Worm (Caenorhabditis elegans): Measurements from ENCODE around the gene unc-25.
A peak's percentile ranks its signal among the peaks of the same experiment; 100 is the strongest.

Gene unc-25

DNA sequence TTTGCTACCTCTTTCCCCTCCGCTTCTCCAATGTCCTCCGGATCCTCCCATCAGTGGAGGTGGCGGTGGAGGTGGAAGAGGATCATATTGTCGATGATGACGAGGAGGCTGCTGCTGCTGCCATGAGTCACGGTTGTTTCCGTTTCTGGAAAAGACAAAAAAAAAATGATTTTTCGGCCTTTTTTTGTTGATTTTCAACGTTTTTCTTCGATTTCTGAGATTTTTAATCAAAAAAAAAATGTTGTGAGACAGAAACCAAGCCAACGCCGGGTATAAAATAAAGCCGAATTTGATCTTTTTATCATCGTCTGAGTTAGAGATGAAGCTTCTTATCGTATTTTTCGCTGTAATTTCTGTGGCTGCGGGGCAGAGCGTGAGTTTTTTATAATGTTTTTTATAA lies 12.9 kb upstream of the unc-25 start, which contains the start of gene Y37D8A.19:
Y37D8A.19 (plus strand) TSS at position 301 of the 400 bp plus-strand sequence.
- TF ChIP-seq xnd-1 (tag; optimal IDR thresholded peaks at IDR 0.05): no peak
- TF ChIP-seq attf-5 (GFP tag; optimal IDR thresholded peaks at IDR 0.05): no peak
- no peak for TF ChIP-seq ceh-91 (GFP tag; IDR thresholded peaks at IDR 0.05)
- no peak for TF ChIP-seq F55B11.4 (tag; optimal IDR thresholded peaks at IDR 0.05; ENCODE audit: borderline replicate concordance, insufficient read depth)
- no peak for TF ChIP-seq rcor-1 (GFP tag; IDR thresholded peaks at IDR 0.05)
- TF ChIP-seq F22D6.2 (tag; optimal IDR thresholded peaks at IDR 0.05): no peak
- TF ChIP-seq him-1 (tag; optimal IDR thresholded peaks at IDR 0.05): no peak
- TF ChIP-seq Y67H2A.10 (GFP tag; conservative IDR thresholded peaks at IDR 0.05): no peak

DNA sequence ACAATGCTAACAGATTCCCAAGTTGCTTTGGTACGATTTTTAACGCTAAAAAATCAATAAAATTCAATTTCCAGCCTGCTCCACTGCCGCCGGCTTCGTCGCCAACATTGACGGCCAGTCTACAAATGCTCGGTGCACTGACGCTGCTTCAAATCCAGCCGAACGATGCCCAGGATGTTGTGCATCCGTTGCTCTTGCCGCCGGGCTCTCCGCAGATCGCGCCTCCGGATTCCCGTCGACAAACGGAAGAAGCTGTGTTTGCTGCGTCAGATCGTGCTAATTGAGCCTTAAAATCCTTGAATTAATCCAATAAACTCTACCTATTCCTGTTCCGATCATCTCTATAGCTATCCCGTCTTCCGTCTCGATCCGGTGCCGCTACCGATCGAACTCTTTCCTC lies 11.3 kb upstream of the unc-25 start:
- TF ChIP-seq mcd-1 (GFP tag; IDR thresholded peaks at IDR 0.05) (0 out of 2 replicates have a peak, but pooled peaks have one; percentile 11), egrh-3 (GFP tag; IDR thresholded peaks at IDR 0.05) (peak; percentile 30; the same call in 1 of the 2 replicates), madf-6 (GFP tag; IDR thresholded peaks at IDR 0.05) (0 out of 2 replicates have a peak, but pooled peaks have one; percentile 21), hlh-12 (tag; optimal IDR thresholded peaks at IDR 0.05) (no peak), F22D6.2 (tag; optimal IDR thresholded peaks at IDR 0.05) (no peak), zfh-2 (GFP tag; conservative IDR thresholded peaks at IDR 0.05) (peak; percentile 95), C06A6.2 (GFP tag; conservative IDR thresholded peaks at IDR 0.05) (no peak)

DNA sequence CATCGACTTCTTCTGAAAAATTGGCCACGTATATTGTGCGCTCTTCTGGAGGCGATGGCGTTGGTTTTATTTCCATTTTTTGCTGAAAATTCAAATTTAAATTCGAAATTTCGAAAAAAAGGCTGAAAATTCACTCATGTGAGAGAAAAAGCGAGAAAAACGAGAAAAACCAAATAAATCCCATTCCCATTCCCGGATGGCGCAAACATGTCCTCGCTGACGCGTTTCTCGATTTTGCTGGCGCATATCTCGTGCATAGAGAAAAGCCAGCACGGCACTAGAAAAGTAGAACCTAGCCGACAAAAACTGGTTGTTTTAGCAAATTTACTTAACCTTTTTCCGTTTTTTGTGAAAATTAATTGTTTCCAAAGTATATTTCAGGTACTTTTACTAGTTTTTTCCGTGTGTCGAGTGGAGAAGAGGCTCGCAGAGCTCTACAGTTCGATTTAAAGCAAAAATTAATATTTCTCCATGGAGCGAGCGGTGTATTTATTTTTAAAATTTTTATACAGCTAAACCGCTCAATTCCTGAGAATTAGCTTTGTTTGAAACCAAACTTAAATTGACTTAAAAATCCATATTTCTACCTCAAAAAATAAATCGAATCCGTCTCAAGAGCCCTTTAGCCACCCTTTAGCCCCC lies 10.5 kb upstream of the unc-25 start, which contains the start of gene rbm-7:
rbm-7 (minus strand) TSS at position 82 of the 642 bp plus-strand sequence.
- TF ChIP-seq zim-3 (tag; optimal IDR thresholded peaks at IDR 0.05) (no peak), chd-7 (tag; optimal IDR thresholded peaks at IDR 0.05) (no peak), F49E8.2 (tag; optimal IDR thresholded peaks at IDR 0.05; ENCODE audit: insufficient read depth) (no peak), B0019.2 (GFP tag; conservative IDR thresholded peaks at IDR 0.05) (no peak), hmg-1.2 (GFP tag; IDR thresholded peaks at IDR 0.05) (peak; percentile 53), lin-54 (GFP tag; optimal IDR thresholded peaks at IDR 0.05) (peak; percentile 71), egl-44 (GFP tag; IDR thresholded peaks at IDR 0.05) (no peak), F23B12.7 (tag; optimal IDR thresholded peaks at IDR 0.05; ENCODE audit: insufficient read depth) (peak; percentile 38), pha-4 (tag; optimal IDR thresholded peaks at IDR 0.05) (no peak), madf-3 (GFP tag; IDR thresholded peaks at IDR 0.05) (0 out of 2 replicates have a peak, but pooled peaks have one; percentile 8), attf-6 (GFP tag; IDR thresholded peaks at IDR 0.05) (no peak), ceh-79 (tag; optimal IDR thresholded peaks at IDR 0.05) (no peak), nfyb-1 (GFP tag; IDR thresholded peaks at IDR 0.05) (peak; percentile 49; the same call in 1 of the 2 replicates), nhr-80 (tag; optimal IDR thresholded peaks at IDR 0.05) (peak; percentile 5), hlh-12 (tag; optimal IDR thresholded peaks at IDR 0.05) (no peak), C06A6.2 (GFP tag; conservative IDR thresholded peaks at IDR 0.05) (0 out of 2 replicates have a peak, but pooled peaks have one; percentile 28), ztf-3 (GFP tag; optimal IDR thresholded peaks at IDR 0.05) (no peak), F10E7.11 (tag; optimal IDR thresholded peaks at IDR 0.05) (no peak), attf-3 (GFP tag; conservative IDR thresholded peaks at IDR 0.05) (0 out of 2 replicates have a peak, but pooled peaks have one; percentile 17), snpc-3.4 (tag; optimal IDR thresholded peaks at IDR 0.05) (no peak), K11D2.4 (GFP tag; IDR thresholded peaks at IDR 0.05) (peak; percentile 76), snpc-1.1 (tag; optimal IDR thresholded peaks at IDR 0.05; ENCODE audit: insufficient read depth) (no peak), lsl-1 (GFP tag; optimal IDR thresholded peaks at IDR 0.05) (peak; percentile 55), F57A8.1 (GFP tag; optimal IDR thresholded peaks at IDR 0.05) (no peak), madf-8 (GFP tag; conservative IDR thresholded peaks at IDR 0.05) (peak; percentile 25; the same call in 1 of the 2 replicates), lag-1 (GFP tag; IDR thresholded peaks at IDR 0.05) (no peak), rpc-1 (optimal IDR thresholded peaks at IDR 0.05) (no peak), rpc-1 (tag; optimal IDR thresholded peaks at IDR 0.05) (no peak), T26A5.8 (tag; optimal IDR thresholded peaks at IDR 0.05) (no peak), somi-1 (GFP tag; optimal IDR thresholded peaks at IDR 0.05) (no peak), ztf-26 (tag; optimal IDR thresholded peaks at IDR 0.05) (peak; percentile 68), F52B5.7 (tag; optimal IDR thresholded peaks at IDR 0.05) (no peak)

All from whole organism, young adult.